Worm (Caenorhabditis elegans) whole organism, L3 larva: ENCODE results near the gene git-1.

Source experiments
- R02D3.7 ChIP-seq: fragments of 150-350 bp; optimal IDR thresholded peaks from 2 replicates; lab custom pipeline; 2014; ENCODE audit warnings: missing biosample characterization, missing genetic modification characterization
- ama-1 ChIP-seq: fragments of 150-350 bp; optimal IDR thresholded peaks from 2 replicates; lab custom pipeline; 2018
- ceh-28 ChIP-seq: fragments of 150-350 bp; optimal IDR thresholded peaks from 2 replicates; lab custom pipeline; 2014; ENCODE audit warnings: missing biosample characterization, missing genetic modification reagents, missing genetic modification characterization
- ceh-82 ChIP-seq: fragments of 150-350 bp; optimal IDR thresholded peaks from 2 replicates; lab custom pipeline; 2014; ENCODE audit warnings: missing biosample characterization, missing genetic modification characterization
- ceh-9 ChIP-seq: sonication (generic microtip); optimal IDR thresholded peaks from 2 replicates; lab custom pipeline; 2018; ENCODE audit warnings: missing biosample characterization, missing genetic modification characterization
- daf-12 ChIP-seq: fragments of 150-350 bp; optimal IDR thresholded peaks from 2 replicates; lab custom pipeline; 2014; ENCODE audit warnings: missing biosample characterization, missing genetic modification reagents, missing genetic modification characterization
- egl-27 ChIP-seq: sonication (generic microtip); optimal IDR thresholded peaks from 4 replicates; lab custom pipeline; 2017; ENCODE audit warnings: missing biosample characterization, missing genetic modification reagents, missing genetic modification characterization
- elt-1 ChIP-seq: fragments of 150-350 bp; optimal IDR thresholded peaks from 2 replicates; lab custom pipeline; 2014; ENCODE audit warnings: missing biosample characterization, missing genetic modification characterization
- elt-2 ChIP-seq: sonication (generic microtip); optimal IDR thresholded peaks from 2 replicates; lab custom pipeline; 2016; ENCODE audit warnings: missing genetic modification reagents, mild to moderate bottlenecking, missing genetic modification characterization, missing compliant biosample characterization
- elt-3 ChIP-seq, 3 experiments: fragments of 150-350 bp in 1 of 3; sonication (generic microtip) in 2 of 3; optimal IDR thresholded peaks; 2 replicates in 2 of 3; 4 replicates in 1 of 3; lab custom pipeline; 2014 to 2017; ENCODE audit warnings: missing biosample characterization in 3 of 3, missing genetic modification characterization in 3 of 3
- eor-1 ChIP-seq, 2 experiments: fragments of 150-350 bp; optimal IDR thresholded peaks; 2 replicates each; lab custom pipeline; 2014 to 2018; ENCODE audit warnings: missing biosample characterization in 2 of 2, missing genetic modification characterization in 2 of 2
- fkh-10 ChIP-seq: sonication (generic microtip); optimal IDR thresholded peaks from 2 replicates; lab custom pipeline; 2017; ENCODE audit warnings: missing biosample characterization, missing genetic modification reagents, missing genetic modification characterization
- fkh-2 ChIP-seq: fragments of 150-350 bp; optimal IDR thresholded peaks from 2 replicates; lab custom pipeline; 2014; ENCODE audit warnings: missing biosample characterization, missing genetic modification reagents, missing genetic modification characterization
- fos-1 ChIP-seq: fragments of 150-350 bp; optimal IDR thresholded peaks from 2 replicates; lab custom pipeline; 2014; ENCODE audit warnings: missing biosample characterization, missing genetic modification characterization
- hmg-11 ChIP-seq: sonication (generic microtip); optimal IDR thresholded peaks from 2 replicates; lab custom pipeline; 2016; ENCODE audit warnings: missing genetic modification characterization, missing compliant biosample characterization
- jun-1 ChIP-seq: fragments of 150-350 bp; optimal IDR thresholded peaks from 2 replicates; lab custom pipeline; 2014; ENCODE audit warnings: missing biosample characterization, missing genetic modification reagents, missing genetic modification characterization
- lin-15B ChIP-seq: fragments of 150-350 bp; optimal IDR thresholded peaks from 2 replicates; lab custom pipeline; 2014; ENCODE audit warnings: missing biosample characterization, missing genetic modification characterization
- lin-39 ChIP-seq: fragments of 150-350 bp; optimal IDR thresholded peaks from 2 replicates; lab custom pipeline; 2018; ENCODE audit warnings: missing biosample characterization, missing genetic modification reagents, missing genetic modification characterization
- lsy-12 ChIP-seq: sonication (generic microtip); optimal IDR thresholded peaks from 2 replicates; lab custom pipeline; 2016; ENCODE audit warnings: mild to moderate bottlenecking, missing genetic modification characterization, missing compliant biosample characterization
- mdl-1 ChIP-seq: fragments of 150-350 bp; optimal IDR thresholded peaks from 2 replicates; lab custom pipeline; 2014; ENCODE audit warnings: missing biosample characterization, missing genetic modification characterization
- mml-1 ChIP-seq: fragments of 150-350 bp; sonication (generic microtip); optimal IDR thresholded peaks from 3 replicates; lab custom pipeline; 2014; ENCODE audit warnings: missing biosample characterization, missing genetic modification characterization
- nfya-1 ChIP-seq: sonication (generic microtip); optimal IDR thresholded peaks from 2 replicates; lab custom pipeline; 2017; ENCODE audit warnings: missing genetic modification characterization, mild to moderate bottlenecking, missing compliant biosample characterization, antibody characterized with exemption, moderate library complexity; ENCODE audit not compliant: insufficient read depth
- nhr-11 ChIP-seq: fragments of 150-350 bp; optimal IDR thresholded peaks from 2 replicates; lab custom pipeline; 2014; ENCODE audit warnings: missing biosample characterization, missing genetic modification characterization
- nhr-12 ChIP-seq: fragments of 150-350 bp; optimal IDR thresholded peaks from 2 replicates; lab custom pipeline; 2014; ENCODE audit warnings: missing biosample characterization, missing genetic modification characterization
- nhr-23 ChIP-seq: fragments of 150-350 bp; optimal IDR thresholded peaks from 2 replicates; lab custom pipeline; 2014; ENCODE audit warnings: missing biosample characterization, missing genetic modification reagents, missing genetic modification characterization
- nhr-237 ChIP-seq: fragments of 150-350 bp; optimal IDR thresholded peaks from 2 replicates; lab custom pipeline; 2014; ENCODE audit warnings: missing biosample characterization, missing genetic modification characterization
- nhr-43 ChIP-seq: sonication (generic microtip); optimal IDR thresholded peaks from 2 replicates; lab custom pipeline; 2016; ENCODE audit warnings: mild to moderate bottlenecking, missing genetic modification characterization, missing compliant biosample characterization; ENCODE audit not compliant: poor library complexity, severe bottlenecking
- nhr-76 ChIP-seq: fragments of 150-350 bp; sonication (generic microtip); optimal IDR thresholded peaks from 5 replicates; lab custom pipeline; 2014; ENCODE audit warnings: missing biosample characterization, missing genetic modification characterization
- nhr-77 ChIP-seq: fragments of 150-350 bp; optimal IDR thresholded peaks from 2 replicates; lab custom pipeline; 2014; ENCODE audit warnings: missing biosample characterization, missing genetic modification characterization
- pha-4 ChIP-seq: fragments of 150-350 bp; optimal IDR thresholded peaks from 2 replicates; lab custom pipeline; 2014; ENCODE audit warnings: missing biosample characterization, missing genetic modification reagents, missing genetic modification characterization
- pqm-1 ChIP-seq: fragments of 150-350 bp; optimal IDR thresholded peaks from 2 replicates; lab custom pipeline; 2017; ENCODE audit warnings: missing biosample characterization, missing genetic modification characterization, inconsistent platforms
- sea-2 ChIP-seq: fragments of 150-350 bp; sonication (generic microtip); optimal IDR thresholded peaks from 4 replicates; lab custom pipeline; 2014; ENCODE audit warnings: missing biosample characterization, missing genetic modification reagents, missing genetic modification characterization
- tbx-2 ChIP-seq: sonication (generic microtip); optimal IDR thresholded peaks from 2 replicates; lab custom pipeline; 2016; ENCODE audit warnings: mild to moderate bottlenecking, missing genetic modification characterization, missing compliant biosample characterization
- unc-62 ChIP-seq: fragments of 150-350 bp; sonication (generic microtip); optimal IDR thresholded peaks from 4 replicates; lab custom pipeline; 2014; ENCODE audit warnings: missing biosample characterization, missing genetic modification reagents, missing genetic modification characterization
- zag-1 ChIP-seq: fragments of 150-350 bp; optimal IDR thresholded peaks from 2 replicates; lab custom pipeline; 2014; ENCODE audit warnings: missing biosample characterization, missing genetic modification characterization
- ztf-4 ChIP-seq: fragments of 150-350 bp; optimal IDR thresholded peaks from 2 replicates; lab custom pipeline; 2014; ENCODE audit warnings: missing biosample characterization, missing genetic modification characterization

git-1 gene

DNA sequence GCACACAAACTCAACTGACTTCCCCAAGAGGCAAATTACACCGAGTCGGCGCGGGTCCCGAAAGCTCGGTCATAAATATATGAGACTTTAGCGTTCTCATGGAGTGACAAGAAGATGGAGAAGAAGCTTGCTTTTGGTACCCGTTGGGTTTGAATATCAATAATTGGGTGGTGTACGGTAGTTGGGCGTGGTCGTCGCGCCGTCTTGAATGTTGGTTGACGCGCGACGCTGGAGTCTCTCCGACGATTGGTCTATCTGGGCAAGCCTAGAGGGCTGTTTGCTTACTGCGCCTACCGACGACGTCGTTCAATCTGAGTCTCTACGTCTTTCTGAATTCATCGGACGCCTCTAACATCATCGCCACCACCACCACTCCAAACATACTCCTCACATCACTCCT lies 9.9 kb upstream of the git-1 start:
- peak; percentile 82 for TF ChIP-seq nfya-1 (tag; lab: Kevin White, UChicago)
- TF ChIP-seq nhr-76 (tag; lab: Kevin White, UChicago), result no peak
- TF ChIP-seq daf-12, result no peak

DNA sequence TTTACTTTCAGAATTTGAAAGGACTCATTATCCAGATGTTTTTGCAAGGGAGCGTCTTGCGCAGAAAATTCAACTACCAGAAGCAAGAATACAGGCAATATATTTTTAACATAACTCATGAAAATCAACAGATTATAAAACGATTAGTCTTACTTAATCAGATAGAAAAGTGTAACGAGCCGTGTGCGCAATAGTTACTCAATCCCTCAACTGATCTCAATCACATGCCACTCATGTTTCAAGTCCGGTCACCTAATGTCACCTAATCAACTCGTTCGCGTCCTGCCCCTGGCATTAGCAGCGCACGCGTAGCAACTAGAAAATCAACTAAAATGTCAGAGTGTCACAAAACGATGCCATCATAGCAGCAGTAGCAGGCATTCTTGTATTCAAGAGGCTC lies 8.1 kb upstream of the git-1 start:
- TF ChIP-seq nhr-23 (tag; lab: Kevin White, UChicago), result no peak
- TF ChIP-seq elt-1 (tag; lab: Kevin White, UChicago), result no peak
- no peak for TF ChIP-seq eor-1 (tag; optimal IDR thresholded peaks at IDR 0.05; lab: Kevin White, UChicago)

DNA sequence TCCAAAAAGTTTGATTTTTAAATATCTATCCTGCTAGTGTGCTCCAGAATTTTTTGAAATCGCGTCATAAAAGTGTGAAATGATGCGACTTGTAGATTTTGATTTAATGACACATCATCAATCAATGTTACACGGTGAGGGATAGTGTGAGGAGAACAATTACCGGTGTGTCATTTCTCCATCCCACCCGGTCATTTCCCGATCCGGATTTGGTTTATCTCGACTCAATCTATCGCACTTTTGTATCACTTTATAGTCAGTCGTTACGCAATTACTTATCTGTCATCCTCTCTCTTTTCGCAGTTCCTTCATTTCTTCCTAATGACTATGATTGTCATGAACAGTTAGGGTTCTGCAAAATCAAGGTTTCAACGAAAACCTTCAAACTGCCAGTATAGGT lies 4.5 kb upstream of the git-1 start:
- TF ChIP-seq mdl-1 (tag; lab: Kevin White, UChicago) (no peak), nhr-43 (tag; lab: Kevin White, UChicago) (no peak), zag-1 (tag; lab: Kevin White, UChicago) (no peak), elt-1 (tag; lab: Kevin White, UChicago) (no peak), elt-3 (tag; optimal IDR thresholded peaks at IDR 0.05; lab: Kevin White, UChicago) (no peak), lsy-12 (tag; lab: Kevin White, UChicago) (no peak), ceh-82 (no peak), sea-2 (no peak), hmg-11 (no peak), daf-12 (no peak), fkh-10 (no peak), ama-1 (lab: Kevin White, UChicago) (no peak), R02D3.7 (tag; lab: Kevin White, UChicago) (no peak), unc-62 (no peak), nhr-77 (tag; lab: Kevin White, UChicago) (no peak)

DNA sequence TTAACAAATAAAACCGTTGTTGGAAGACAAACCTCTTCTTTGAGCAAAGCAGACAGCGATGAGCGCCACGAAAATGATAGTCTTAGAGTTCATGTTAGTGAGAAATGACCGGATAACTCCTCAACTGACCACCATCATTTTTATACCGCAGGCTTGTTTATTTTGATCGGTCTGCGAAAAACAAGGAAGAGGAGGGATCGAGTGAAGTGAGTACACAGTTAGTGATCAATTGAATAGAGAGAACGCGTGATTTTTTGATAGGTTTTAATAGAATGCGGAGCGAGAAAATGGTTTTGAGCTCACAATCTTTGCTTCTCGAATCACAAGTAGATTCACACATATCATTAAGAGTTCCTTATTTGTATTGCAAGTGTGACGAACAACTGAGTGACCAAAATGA lies 3.4 kb upstream of the git-1 start, which contains the start of gene F14F3.4:
F14F3.4 (minus strand) TSS at position 101 of the 400 bp plus-strand sequence.
- TF ChIP-seq egl-27 (tag; lab: Kevin White, UChicago) (no peak), ama-1 (lab: Kevin White, UChicago) (no peak), fkh-2 (tag; lab: Kevin White, UChicago) (no peak), ceh-28 (tag; lab: Kevin White, UChicago) (no peak), pqm-1 (no peak), nhr-12 (no peak), mml-1 (no peak), lin-39 (no peak), lin-15B (tag; lab: Kevin White, UChicago) (no peak), R02D3.7 (tag; lab: Kevin White, UChicago) (no peak), ceh-9 (tag; lab: Kevin White, UChicago) (no peak), eor-1 (tag; optimal IDR thresholded peaks at IDR 0.05; lab: Kevin White, UChicago) (no peak), daf-12 (no peak), nhr-237 (tag; lab: Kevin White, UChicago) (no peak), elt-2 (tag; lab: Kevin White, UChicago) (no peak), nhr-11 (no peak), nhr-23 (tag; lab: Kevin White, UChicago) (no peak), ztf-4 (tag; lab: Kevin White, UChicago) (no peak)

DNA sequence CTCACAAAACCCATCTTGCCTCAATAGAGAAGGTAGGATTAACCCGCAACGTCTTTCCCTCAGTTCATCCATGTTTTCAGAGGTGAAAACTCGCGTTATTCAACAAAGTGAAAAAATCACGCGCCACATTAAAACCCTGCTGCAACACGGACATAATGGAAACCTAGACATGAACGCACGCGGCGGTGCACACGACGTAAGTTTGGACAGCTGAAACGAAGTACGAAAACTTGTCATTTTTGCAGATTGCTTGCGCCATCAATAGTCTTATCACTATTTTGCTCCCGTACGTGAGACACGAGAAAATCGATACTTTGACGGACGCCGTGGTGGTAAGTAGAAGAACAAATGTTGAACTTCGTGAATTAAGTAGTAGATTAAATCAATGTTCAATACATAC lies 2.7 kb downstream of the git-1 start:
- TF ChIP-seq ztf-4 (tag; lab: Kevin White, UChicago), result no peak
- TF ChIP-seq jun-1, result no peak
- TF ChIP-seq fkh-10, result no peak
- TF ChIP-seq pha-4 (tag; lab: Kevin White, UChicago), result peak; percentile 10
- TF ChIP-seq pqm-1, result peak; percentile 45
- peak; percentile 73 for TF ChIP-seq elt-2 (tag; lab: Kevin White, UChicago)
- TF ChIP-seq fos-1 (tag; lab: Kevin White, UChicago), result no peak
- no peak for TF ChIP-seq tbx-2 (tag; lab: Kevin White, UChicago)
- TF ChIP-seq, all 47 proteins: peak for 3
